Worm (Caenorhabditis elegans) whole organism, L3 larva: Measurements from ENCODE around the gene T28C12.2.

Experiments used
- ceh-82 ChIP-seq: fragments of 150-350 bp; optimal IDR thresholded peaks from 2 replicates; lab custom pipeline; 2014; ENCODE audit warnings: missing biosample characterization, missing genetic modification characterization
- fkh-10 ChIP-seq: sonication (generic microtip); optimal IDR thresholded peaks from 2 replicates; lab custom pipeline; 2017; ENCODE audit warnings: missing biosample characterization, missing genetic modification reagents, missing genetic modification characterization
- nhr-77 ChIP-seq: fragments of 150-350 bp; optimal IDR thresholded peaks from 2 replicates; lab custom pipeline; 2014; ENCODE audit warnings: missing biosample characterization, missing genetic modification characterization
- snpc-4 ChIP-seq: fragments of 150-350 bp; optimal IDR thresholded peaks from 2 replicates; lab custom pipeline; 2014; ENCODE audit warnings: missing biosample characterization, missing genetic modification characterization

DNA sequence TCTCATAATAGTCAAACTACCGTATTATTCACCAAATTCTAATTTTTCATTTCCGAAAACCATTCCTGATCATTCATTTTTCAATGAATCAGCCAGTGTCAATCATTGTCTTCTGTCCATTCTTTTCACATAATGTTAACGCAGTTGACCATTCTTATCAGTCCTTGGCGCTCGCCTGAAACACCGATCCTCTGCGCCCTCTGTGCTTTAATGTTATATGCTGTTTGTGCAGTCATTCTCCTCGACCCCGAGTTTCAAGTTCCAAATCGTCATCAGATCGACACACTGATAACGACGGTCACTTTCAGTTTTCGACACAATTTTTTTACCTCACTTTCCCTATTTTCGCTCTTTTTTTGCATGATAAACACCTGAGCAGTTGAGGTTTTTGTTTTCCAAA, 17.9 kb downstream of the T28C12.2 start:
- no peak for TF ChIP-seq snpc-4 (tag; lab: Kevin White, UChicago)
- no peak for TF ChIP-seq ceh-82 (tag; lab: Kevin White, UChicago)
- no peak for TF ChIP-seq nhr-77 (tag; lab: Kevin White, UChicago)
- TF ChIP-seq fkh-10: no peak
